Fruit fly (Drosophila melanogaster): Measurements from ENCODE around the gene CG34180.

The CG34180 gene

DNA sequence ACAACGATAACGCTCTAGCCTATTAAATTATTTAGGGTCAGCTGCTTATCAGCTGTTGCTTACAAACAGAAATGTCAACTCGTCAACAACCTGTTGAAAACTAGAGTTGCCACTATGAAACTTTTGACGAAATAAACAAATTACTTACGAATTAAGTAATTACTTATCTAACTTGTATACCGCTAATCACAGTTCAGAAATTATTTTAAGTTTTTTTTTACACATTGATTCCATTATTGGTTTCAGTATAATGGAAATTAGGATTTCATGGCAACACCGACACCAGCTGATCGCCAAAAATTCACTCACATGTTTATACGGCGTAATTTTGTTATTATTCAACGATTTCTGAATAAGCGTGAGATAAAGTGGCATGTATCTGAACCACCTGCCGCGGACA, 22.5 kb upstream of the CG34180 start, which contains the start of the genes CG9117 and CG31643 (continued):
- peak; percentile 47 for TF ChIP-seq Eip93F (GFP tag; optimal IDR thresholded peaks at IDR 0.05)
- no peak for TF ChIP-seq CG10669 (GFP tag; optimal IDR thresholded peaks at IDR 0.05)
- TF ChIP-seq Ets21C (GFP tag; optimal IDR thresholded peaks at IDR 0.05), result no peak
- TF ChIP-seq Lpt (GFP tag; optimal IDR thresholded peaks at IDR 0.05), result no peak
- TF ChIP-seq CG9139 (GFP tag; optimal IDR thresholded peaks at IDR 0.05), result no peak
- no peak for TF ChIP-seq salr (GFP tag; optimal IDR thresholded peaks at IDR 0.05)
- TF ChIP-seq spab (GFP tag; optimal IDR thresholded peaks at IDR 0.05), result no peak
- TF ChIP-seq Hr4 (GFP tag; optimal IDR thresholded peaks at IDR 0.05), result no peak
- TF ChIP-seq fkh (GFP tag; optimal IDR thresholded peaks at IDR 0.05), result no peak
- no peak for TF ChIP-seq CG16779 (tag; optimal IDR thresholded peaks at IDR 0.05)
- TF ChIP-seq CG34406 (GFP tag; optimal IDR thresholded peaks at IDR 0.05), result peak; percentile 55
- TF ChIP-seq Ets96B (tag; optimal IDR thresholded peaks at IDR 0.05), result no peak
- TF ChIP-seq Eip78C (GFP tag), result peak; percentile 84
- peak; percentile 70 for TF ChIP-seq eg (GFP tag; IDR thresholded peaks at IDR 0.05)
- TF ChIP-seq Blimp-1 (GFP tag; optimal IDR thresholded peaks at IDR 0.05), result no peak
- no peak for TF ChIP-seq CG3919 (GFP tag; optimal IDR thresholded peaks at IDR 0.05)
- TF ChIP-seq CG8319 (GFP tag; optimal IDR thresholded peaks at IDR 0.05), result no peak
- no peak for TF ChIP-seq ss (GFP tag; optimal IDR thresholded peaks at IDR 0.05)
- peak; percentile 73 for TF ChIP-seq Hr39 (GFP tag; optimal IDR thresholded peaks at IDR 0.05)
- TF ChIP-seq CG1621 (tag; optimal IDR thresholded peaks at IDR 0.05), result peak; percentile 75
- no peak for TF ChIP-seq CG11294 (GFP tag; IDR thresholded peaks at IDR 0.05)
- TF ChIP-seq Sox14 (GFP tag; optimal IDR thresholded peaks at IDR 0.05), result peak; percentile 72
- no peak for TF ChIP-seq Gug (GFP tag; IDR thresholded peaks at IDR 0.05)
- TF ChIP-seq Sox102F (GFP tag; optimal IDR thresholded peaks at IDR 0.05), result no peak

DNA sequence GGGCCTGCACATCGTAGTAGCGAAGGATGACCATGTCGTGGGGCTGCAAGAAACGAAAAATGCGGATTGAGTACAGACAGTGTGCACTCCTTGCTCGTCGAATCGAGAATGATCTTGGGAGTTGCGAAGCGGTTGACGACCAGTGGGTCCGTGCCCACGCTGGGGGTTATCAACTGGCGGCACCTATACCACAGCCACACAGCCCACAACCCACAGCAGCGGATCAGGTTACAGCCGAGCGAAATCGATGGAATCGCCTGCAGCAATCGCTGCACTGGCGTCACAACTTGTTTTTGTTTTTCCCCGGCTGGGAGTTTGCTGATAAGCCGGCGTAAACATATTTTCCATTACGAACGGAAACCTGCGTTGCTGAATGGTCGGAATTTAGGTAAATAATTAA, 14.8 kb upstream of the CG34180 start:
- TF ChIP-seq svp (GFP tag) (peak; percentile 99), CG34406 (GFP tag; optimal IDR thresholded peaks at IDR 0.05) (no peak)

DNA sequence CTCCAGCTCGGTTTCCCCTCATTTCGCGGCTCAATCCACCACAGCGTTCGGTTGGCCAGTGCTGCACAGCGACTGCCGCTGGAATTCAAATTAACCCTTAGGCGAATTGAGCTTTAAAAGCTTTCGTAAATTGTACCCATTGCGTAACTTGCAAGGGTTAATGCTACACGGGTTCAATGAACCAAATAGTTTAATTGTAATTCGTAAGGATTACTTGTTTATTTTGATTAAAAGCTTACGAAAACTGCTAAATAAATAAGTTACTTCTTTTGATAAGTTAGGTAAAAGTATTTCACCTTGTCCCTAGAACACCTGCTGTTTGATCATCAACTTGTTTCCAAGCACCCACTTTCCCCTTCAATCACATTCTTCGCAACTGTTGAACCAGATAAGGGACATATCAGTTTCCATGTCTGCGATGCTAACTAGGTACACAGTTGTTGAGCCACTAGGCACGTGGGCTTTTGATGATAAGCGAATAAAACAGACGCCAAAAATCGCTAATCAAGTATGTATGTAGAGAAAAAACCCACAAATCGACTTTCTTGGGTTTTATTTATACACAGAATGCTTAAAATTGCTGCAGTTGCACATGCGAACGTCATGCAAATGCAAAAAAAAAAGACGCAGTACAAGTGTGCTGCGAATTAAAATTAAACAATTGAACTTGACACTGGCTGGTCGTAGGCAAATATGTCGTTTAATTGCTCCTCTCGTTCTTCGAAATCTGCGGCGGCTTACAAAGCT, 14.2 kb upstream of the CG34180 start, which contains the start of gene Pfas:
Gene Pfas, minus strand, starts transcription at position 79 of the 747 bp plus-strand sequence.
- peak; percentile 58 for TF ChIP-seq Eip75B (GFP tag; optimal IDR thresholded peaks at IDR 0.05)
- peak; percentile 40 for TF ChIP-seq fkh (GFP tag; optimal IDR thresholded peaks at IDR 0.05)
- peak; percentile 26 for TF ChIP-seq CG6854 (GFP tag; optimal IDR thresholded peaks at IDR 0.05)
- peak; percentile 67 for TF ChIP-seq topi (GFP tag; optimal IDR thresholded peaks at IDR 0.05)
- TF ChIP-seq Blimp-1 (GFP tag; optimal IDR thresholded peaks at IDR 0.05), result peak; percentile 32
- TF ChIP-seq CG9139 (GFP tag; optimal IDR thresholded peaks at IDR 0.05), result no peak
- TF ChIP-seq Gug (GFP tag; IDR thresholded peaks at IDR 0.05), result peak; percentile 40; the same call in 1 of the 2 replicates
- TF ChIP-seq Hr38 (GFP tag; optimal IDR thresholded peaks at IDR 0.05), result no peak
- peak; percentile 59 for TF ChIP-seq CG3032 (tag; optimal IDR thresholded peaks at IDR 0.05)
- peak; percentile 66 for TF ChIP-seq CG3919 (GFP tag; optimal IDR thresholded peaks at IDR 0.05)
- TF ChIP-seq CG6276 (GFP tag; optimal IDR thresholded peaks at IDR 0.05), result no peak
- peak in 1 of 2 experiments; percentile 43 for TF ChIP-seq ss (GFP tag; optimal IDR thresholded peaks at IDR 0.05)
- TF ChIP-seq CG15336 (GFP tag; IDR thresholded peaks at IDR 0.05), result 0 out of 2 replicates have a peak, but pooled peaks have one; percentile 33
- no peak for TF ChIP-seq CG11902 (GFP tag; optimal IDR thresholded peaks at IDR 0.05)
- no peak for TF ChIP-seq CG16779 (tag; optimal IDR thresholded peaks at IDR 0.05)
- peak; percentile 54 for TF ChIP-seq CG32006 (GFP tag; optimal IDR thresholded peaks at IDR 0.05)
- TF ChIP-seq Hr39 (GFP tag; optimal IDR thresholded peaks at IDR 0.05), result peak; percentile 57
- peak; percentile 98 for TF ChIP-seq vri (GFP tag; optimal IDR thresholded peaks at IDR 0.05)
- TF ChIP-seq Ets21C (GFP tag; optimal IDR thresholded peaks at IDR 0.05), result no peak
- peak; percentile 52; the same call in 2 of the 3 replicates for TF ChIP-seq CG6163 (GFP tag; IDR thresholded peaks at IDR 0.05)
- TF ChIP-seq fd59A (GFP tag; optimal IDR thresholded peaks at IDR 0.05), result peak; percentile 42
- TF ChIP-seq cyc (GFP tag; optimal IDR thresholded peaks at IDR 0.05), result peak; percentile 52
- peak; percentile 50 for TF ChIP-seq CG1621 (tag; optimal IDR thresholded peaks at IDR 0.05)
- TF ChIP-seq Sox14 (GFP tag; optimal IDR thresholded peaks at IDR 0.05), result peak; percentile 65
- TF ChIP-seq eg (GFP tag; IDR thresholded peaks at IDR 0.05), result peak; percentile 49; the same call in 2 of the 3 replicates
- no peak for TF ChIP-seq CG11762 (GFP tag; optimal IDR thresholded peaks at IDR 0.05; ENCODE audit: insufficient read depth)
- peak; percentile 1 for TF ChIP-seq CG8632 (GFP tag; optimal IDR thresholded peaks at IDR 0.05)
- peak; percentile 90 for TF ChIP-seq Eip78C (GFP tag)
- peak; percentile 71 for TF ChIP-seq Sox102F (GFP tag; optimal IDR thresholded peaks at IDR 0.05)
- TF ChIP-seq CG34406 (GFP tag; optimal IDR thresholded peaks at IDR 0.05), result peak; percentile 25
- TF ChIP-seq achi (GFP tag; optimal IDR thresholded peaks at IDR 0.05), result peak; percentile 25
- peak; percentile 29; the same call in 1 of the 2 replicates for TF ChIP-seq CG11294 (GFP tag; IDR thresholded peaks at IDR 0.05)
- TF ChIP-seq CG31627 (GFP tag; optimal IDR thresholded peaks at IDR 0.05), result peak; percentile 63
- TF ChIP-seq esn (GFP tag; optimal IDR thresholded peaks at IDR 0.05), result peak; percentile 76
- no peak for TF ChIP-seq pdm3 (GFP tag; optimal IDR thresholded peaks at IDR 0.05)
- no peak for TF ChIP-seq CG8319 (GFP tag; optimal IDR thresholded peaks at IDR 0.05)
